Fruit fly (Drosophila melanogaster): ENCODE measurements around the gene CG42578.
"Not testable (repeated sequence)": the region's sequence is repeated elsewhere in the genome, so short reads cannot be mapped to it uniquely, and the experiment has no call there.

CG42578 gene

DNA sequence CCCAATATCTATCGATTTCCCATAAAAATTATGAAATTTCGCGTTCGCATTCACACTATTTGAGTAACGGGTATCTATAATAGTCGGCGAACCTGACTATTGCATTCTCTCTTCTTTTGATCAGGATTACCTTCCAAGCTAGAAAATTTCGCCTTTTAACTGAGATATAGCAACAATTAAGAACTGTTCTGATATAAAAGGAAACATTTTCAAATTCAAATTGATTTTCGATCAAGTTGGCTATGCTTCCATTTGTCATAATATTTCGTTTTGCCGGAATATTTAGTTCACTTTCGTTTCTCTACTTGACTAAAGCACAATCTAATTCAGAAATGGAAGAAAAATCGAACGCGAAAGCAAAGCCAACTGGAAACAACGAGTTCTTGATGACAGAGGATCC is at the start of gene CG42578:
TSS of gene CG42578 (plus strand) at position 301 of the 400 bp plus-strand sequence.
- TF ChIP-seq CG6792 (GFP tag; optimal IDR thresholded peaks at IDR 0.05); eg (GFP tag; IDR thresholded peaks at IDR 0.05); Eip75B (GFP tag; optimal IDR thresholded peaks at IDR 0.05): not testable (repeated sequence)

DNA sequence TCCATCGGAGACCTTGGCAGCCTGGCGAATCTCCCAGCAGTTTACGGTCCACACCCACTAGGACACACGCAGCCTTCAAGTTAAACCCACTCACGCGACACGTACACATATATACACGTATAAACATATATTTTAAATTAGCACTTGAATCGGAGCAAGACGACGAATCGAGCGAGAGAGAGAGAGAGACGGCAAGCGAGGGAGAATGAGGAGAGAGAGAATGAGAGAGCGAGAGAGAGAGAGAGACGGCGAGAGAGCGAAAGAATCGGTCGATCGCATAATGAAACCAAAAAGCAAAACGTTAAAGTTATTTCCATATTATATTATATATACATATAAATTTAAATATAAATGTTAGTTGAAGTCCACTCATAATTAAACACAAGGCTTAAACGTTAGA is 34.5 kb upstream of the CG42578 start:
- no peak for TF ChIP-seq CG11902 (GFP tag; optimal IDR thresholded peaks at IDR 0.05)
- no peak for TF ChIP-seq OdsH (GFP tag; optimal IDR thresholded peaks at IDR 0.05)
- no peak for TF ChIP-seq Smox (GFP tag; optimal IDR thresholded peaks at IDR 0.05)
- TF ChIP-seq CG15336 (GFP tag; IDR thresholded peaks at IDR 0.05) = no peak
- no peak for TF ChIP-seq spab (GFP tag; optimal IDR thresholded peaks at IDR 0.05)
- no peak for TF ChIP-seq Ets21C (GFP tag; optimal IDR thresholded peaks at IDR 0.05)
- no peak for TF ChIP-seq CG31627 (GFP tag; optimal IDR thresholded peaks at IDR 0.05)
- TF ChIP-seq cyc (GFP tag; optimal IDR thresholded peaks at IDR 0.05) = no peak
- TF ChIP-seq CG4318 (GFP tag; optimal IDR thresholded peaks at IDR 0.05) = no peak
- no peak for TF ChIP-seq vri (GFP tag; optimal IDR thresholded peaks at IDR 0.05)
- no peak for TF ChIP-seq CG6276 (GFP tag; optimal IDR thresholded peaks at IDR 0.05)
- no peak for TF ChIP-seq CG9139 (GFP tag; optimal IDR thresholded peaks at IDR 0.05)
- TF ChIP-seq CG16779 (tag; optimal IDR thresholded peaks at IDR 0.05) = no peak
- no peak for TF ChIP-seq CG6808 (GFP tag; optimal IDR thresholded peaks at IDR 0.05)

dm6 chrX:20413481-20413880 is 32.7 kb upstream of the CG42578 start, which contains the start of gene CG15459:
Gene CG15459 (minus strand): TSS chrX:20413581.
- TF ChIP-seq Blimp-1 (GFP tag; optimal IDR thresholded peaks at IDR 0.05) (no peak), ss (GFP tag; optimal IDR thresholded peaks at IDR 0.05) (no peak), Ets96B (tag; optimal IDR thresholded peaks at IDR 0.05) (no peak), CG6163 (GFP tag; IDR thresholded peaks at IDR 0.05) (no peak), CG3919 (GFP tag; optimal IDR thresholded peaks at IDR 0.05) (no peak), CG11294 (GFP tag; IDR thresholded peaks at IDR 0.05) (no peak)

DNA sequence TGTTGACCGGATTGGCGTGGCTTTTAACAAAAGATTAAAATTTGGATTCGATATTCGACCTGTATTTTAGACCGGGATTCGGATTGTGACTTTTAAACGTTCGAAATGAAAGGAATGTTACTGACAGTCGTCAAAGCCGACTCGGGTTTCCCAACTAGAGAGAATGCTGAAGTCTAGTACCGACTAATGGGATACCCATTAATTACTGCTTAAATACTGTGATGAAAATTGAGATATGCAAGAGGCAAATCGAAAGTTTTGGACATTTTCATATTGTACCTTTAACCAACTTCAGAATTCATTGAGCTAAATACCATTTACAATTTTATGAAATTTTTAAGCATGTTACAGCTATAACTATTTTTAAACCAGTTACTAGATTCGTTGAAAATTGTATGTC is 32.1 kb upstream of the CG42578 start, which contains the start of gene CG15458:
TSS of gene CG15458 (minus strand) at position 101 of the 400 bp plus-strand sequence.
- TF ChIP-seq fd59A (GFP tag; optimal IDR thresholded peaks at IDR 0.05) (no peak), dsx (GFP tag; optimal IDR thresholded peaks at IDR 0.05; ENCODE audit: poor library complexity, severe bottlenecking) (no peak), CG1621 (tag; optimal IDR thresholded peaks at IDR 0.05) (no peak), Hr38 (GFP tag; optimal IDR thresholded peaks at IDR 0.05) (no peak), OdsH (GFP tag; optimal IDR thresholded peaks at IDR 0.05) (no peak), CG34406 (GFP tag; optimal IDR thresholded peaks at IDR 0.05) (no peak), Sox102F (GFP tag; optimal IDR thresholded peaks at IDR 0.05) (no peak), CG6854 (GFP tag; optimal IDR thresholded peaks at IDR 0.05) (no peak), CG10669 (GFP tag; optimal IDR thresholded peaks at IDR 0.05) (no peak), eg (GFP tag; IDR thresholded peaks at IDR 0.05) (no peak), Hr39 (GFP tag; optimal IDR thresholded peaks at IDR 0.05) (no peak), vri (GFP tag; optimal IDR thresholded peaks at IDR 0.05) (no peak), CG6792 (GFP tag; optimal IDR thresholded peaks at IDR 0.05) (no peak), cyc (GFP tag; optimal IDR thresholded peaks at IDR 0.05) (no peak), dac (GFP tag; optimal IDR thresholded peaks at IDR 0.05) (no peak), CG6163 (GFP tag; IDR thresholded peaks at IDR 0.05) (no peak)

DNA sequence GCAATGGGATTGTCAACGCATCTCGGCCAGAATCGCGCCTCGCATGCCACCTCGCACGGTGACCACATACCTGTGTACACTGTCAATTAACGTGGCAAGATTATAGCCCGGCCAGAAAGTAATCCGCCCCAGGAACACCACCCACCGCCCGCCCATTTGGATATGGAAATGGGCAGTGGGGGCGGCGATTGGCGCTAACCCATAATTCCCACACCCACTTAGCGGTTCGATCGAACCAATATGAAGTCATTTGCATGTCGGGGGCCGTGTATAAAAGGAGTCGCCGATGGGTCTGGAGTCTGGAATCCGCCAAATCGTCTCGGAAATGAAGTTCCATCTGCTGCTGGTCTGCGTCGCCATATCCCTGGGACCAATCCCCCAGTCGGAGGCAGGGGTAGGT is 30.7 kb upstream of the CG42578 start, which contains the start of gene Obp19a:
TSS of gene Obp19a (plus strand) at position 301 of the 400 bp plus-strand sequence.
- TF ChIP-seq fd85E (GFP tag; optimal IDR thresholded peaks at IDR 0.05) = no peak
- TF ChIP-seq Hr4 (GFP tag; optimal IDR thresholded peaks at IDR 0.05) = no peak
- no peak for TF ChIP-seq CG3032 (tag; optimal IDR thresholded peaks at IDR 0.05)
- TF ChIP-seq Hr39 (GFP tag; optimal IDR thresholded peaks at IDR 0.05) = no peak
- no peak for TF ChIP-seq CG6792 (GFP tag; optimal IDR thresholded peaks at IDR 0.05)
- TF ChIP-seq CG11902 (GFP tag; optimal IDR thresholded peaks at IDR 0.05) = no peak
- no peak for TF ChIP-seq CG11294 (GFP tag; IDR thresholded peaks at IDR 0.05)
- no peak for TF ChIP-seq fd59A (GFP tag; optimal IDR thresholded peaks at IDR 0.05)
- TF ChIP-seq CG15336 (GFP tag; IDR thresholded peaks at IDR 0.05) = no peak
- no peak for TF ChIP-seq vri (GFP tag; optimal IDR thresholded peaks at IDR 0.05)
- no peak for TF ChIP-seq topi (GFP tag; optimal IDR thresholded peaks at IDR 0.05)
- TF ChIP-seq Eip78C (GFP tag) = no peak
- TF ChIP-seq Lpt (GFP tag; optimal IDR thresholded peaks at IDR 0.05) = no peak
